Worm (Caenorhabditis elegans) whole organism, early embryonic: ENCODE data around the gene srd-32.

Experiments
- F13C5.2 ChIP-seq: sonication (generic microtip); optimal IDR thresholded peaks from 2 replicates; lab custom pipeline; 2017; ENCODE audit warnings: mild to moderate bottlenecking, missing genetic modification characterization, inconsistent platforms, missing compliant biosample characterization
- ama-1 ChIP-seq: fragments of 150-350 bp; optimal IDR thresholded peaks from 2 replicates; lab custom pipeline; 2014
- ceh-13 ChIP-seq: fragments of 200-800 bp; sonication (Bioruptor generic); optimal IDR thresholded peaks from 2 replicates; lab custom pipeline; 2018; ENCODE audit warnings: mild to moderate bottlenecking, missing genetic modification characterization, missing compliant biosample characterization
- flt-1 ChIP-seq: fragments of 200-800 bp; sonication (Bioruptor generic); IDR thresholded peaks from 2 replicates; pipeline ENCODE4 v1.3.6; 2022; ENCODE audit warnings: missing genetic modification characterization, missing compliant biosample characterization
- hmbx-1 ChIP-seq: sonication (generic microtip); optimal IDR thresholded peaks from 2 replicates; lab custom pipeline; 2016; ENCODE audit warnings: mild to moderate bottlenecking, missing genetic modification characterization, missing compliant biosample characterization
- hnd-1 ChIP-seq: sonication (generic microtip); optimal IDR thresholded peaks from 2 replicates; lab custom pipeline; 2016; ENCODE audit warnings: missing genetic modification characterization, missing compliant biosample characterization

DNA sequence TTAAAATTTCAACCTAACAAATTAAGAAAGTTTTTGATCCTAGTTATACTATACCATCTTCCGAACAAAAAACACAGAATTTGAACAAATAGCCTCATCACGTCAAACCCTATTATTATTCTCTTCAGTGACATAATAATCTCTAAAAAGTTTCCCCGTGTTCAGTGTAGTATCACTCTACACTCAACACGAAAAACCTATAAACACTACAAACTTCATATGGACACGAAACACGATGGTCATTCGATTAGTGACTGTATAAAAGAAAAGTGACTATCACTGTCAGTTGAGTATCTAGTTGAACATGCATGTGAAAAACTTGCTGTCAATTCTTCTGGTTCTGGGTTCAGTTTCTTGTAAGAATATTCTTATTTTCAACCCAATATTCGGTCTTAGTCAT, 38.2 kb downstream of the srd-32 start, which contains the start of gene ugt-8:
- no peak for TF ChIP-seq hmbx-1 (tag; lab: Kevin White, UChicago)
- TF ChIP-seq hnd-1 (tag; lab: Kevin White, UChicago) = no peak
- no peak for TF ChIP-seq ama-1 (lab: Kevin White, UChicago)
- TF ChIP-seq F13C5.2 = no peak
- TF ChIP-seq ceh-13 (GFP tag; lab: Kevin White, UChicago) = no peak
- no peak for TF ChIP-seq flt-1 (GFP tag; lab: Robert Waterston, UW)
